Worm (Caenorhabditis elegans) whole organism, early embryonic: Measurements from ENCODE around the gene arrd-8.

Experiments used
- B0310.2 ChIP-seq: sonication (generic microtip); optimal IDR thresholded peaks from 2 replicates; lab custom pipeline; 2016; ENCODE audit warnings: mild to moderate bottlenecking, missing genetic modification characterization, missing compliant biosample characterization
- ama-1 ChIP-seq: fragments of 150-350 bp; optimal IDR thresholded peaks from 2 replicates; lab custom pipeline; 2014
- ceh-13 ChIP-seq: fragments of 200-800 bp; sonication (Bioruptor generic); optimal IDR thresholded peaks from 2 replicates; lab custom pipeline; 2018; ENCODE audit warnings: mild to moderate bottlenecking, missing genetic modification characterization, missing compliant biosample characterization
- ets-7 ChIP-seq: sonication (generic microtip); optimal IDR thresholded peaks from 2 replicates; lab custom pipeline; 2016; ENCODE audit warnings: missing genotype, missing genetic modification characterization, missing compliant biosample characterization
- flt-1 ChIP-seq: fragments of 200-800 bp; sonication (Bioruptor generic); IDR thresholded peaks from 2 replicates; pipeline ENCODE4 v1.3.6; 2022; ENCODE audit warnings: missing genetic modification characterization, missing compliant biosample characterization
- hmbx-1 ChIP-seq: sonication (generic microtip); optimal IDR thresholded peaks from 2 replicates; lab custom pipeline; 2016; ENCODE audit warnings: mild to moderate bottlenecking, missing genetic modification characterization, missing compliant biosample characterization
- hmg-4 ChIP-seq: fragments of 200-800 bp; sonication (Bioruptor generic); optimal IDR thresholded peaks from 2 replicates; lab custom pipeline; 2018; ENCODE audit warnings: mild to moderate bottlenecking, missing genetic modification characterization, missing compliant biosample characterization
- hnd-1 ChIP-seq: sonication (generic microtip); optimal IDR thresholded peaks from 2 replicates; lab custom pipeline; 2016; ENCODE audit warnings: missing genetic modification characterization, missing compliant biosample characterization
- scrt-1 ChIP-seq: fragments of 200-800 bp; sonication (Bioruptor generic); IDR thresholded peaks from 2 replicates; pipeline ENCODE4 v1.3.6; 2022; ENCODE audit warnings: missing genetic modification characterization, missing compliant biosample characterization
- sea-1 ChIP-seq: fragments of 200-800 bp; sonication (Bioruptor generic); conservative IDR thresholded peaks from 2 replicates; pipeline ENCODE4 v1.3.6; 2022; ENCODE audit warnings: missing genetic modification characterization, missing compliant biosample characterization
- tbx-11 ChIP-seq: fragments of 200-800 bp; sonication (Bioruptor generic); IDR thresholded peaks from 2 replicates; pipeline ENCODE4 v1.3.6; 2022; ENCODE audit warnings: missing genetic modification characterization, missing compliant biosample characterization
- tbx-37 ChIP-seq: fragments of 200-800 bp; sonication (Bioruptor generic); conservative IDR thresholded peaks from 2 replicates; pipeline ENCODE4 v1.3.6; 2022; ENCODE audit warnings: missing genetic modification reagents, missing genetic modification characterization, missing compliant biosample characterization
- tra-4 ChIP-seq: sonication (generic microtip); optimal IDR thresholded peaks from 2 replicates; lab custom pipeline; 2017; ENCODE audit warnings: missing genetic modification characterization, missing compliant biosample characterization

DNA sequence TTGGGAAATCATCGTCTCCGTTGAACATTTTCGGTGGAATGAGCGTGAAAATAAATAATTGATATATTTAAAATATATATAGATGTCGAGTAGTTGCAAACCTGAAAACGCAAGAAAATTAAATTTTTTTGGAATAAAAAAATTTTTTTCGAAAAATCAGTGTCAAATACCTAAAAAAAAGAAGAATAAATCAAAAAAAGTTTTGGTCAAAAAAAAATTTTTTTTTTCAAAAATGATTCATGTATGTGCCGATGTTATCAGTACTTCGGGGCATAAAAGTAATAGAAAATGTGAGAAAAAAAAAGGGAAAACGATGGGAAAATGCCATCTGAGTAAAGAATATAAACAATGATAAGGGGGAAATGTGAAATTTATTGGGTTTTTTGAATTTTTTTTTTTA lies 35.0 kb downstream of the arrd-8 start, which contains the start of gene Y17G7B.17:
- TF ChIP-seq tra-4 (tag; lab: Kevin White, UChicago) (no peak), scrt-1 (GFP tag; lab: Robert Waterston, UW) (no peak), tbx-37 (GFP tag; lab: Robert Waterston, UW) (no peak), ama-1 (lab: Kevin White, UChicago) (no peak), flt-1 (GFP tag; lab: Robert Waterston, UW) (no peak), B0310.2 (no peak), hmg-4 (GFP tag; lab: Kevin White, UChicago) (no peak), ets-7 (no peak), hnd-1 (tag; lab: Kevin White, UChicago) (no peak), sea-1 (GFP tag; lab: Robert Waterston, UW) (no peak), tbx-11 (no peak), ceh-13 (no peak), hmbx-1 (no peak)
